Worm (Caenorhabditis elegans): ENCODE measurements around the gene clec-54.

The clec-54 gene

ce11 chrV:14436195-14436594 lies 40.5 kb upstream of the clec-54 start:
- TF ChIP-seq fkh-6 (tag; optimal IDR thresholded peaks at IDR 0.05) (no peak), fax-1 (tag; optimal IDR thresholded peaks at IDR 0.05) (no peak), ahr-1 (tag; optimal IDR thresholded peaks at IDR 0.05) (no peak), ets-4 (tag; optimal IDR thresholded peaks at IDR 0.05) (no peak), rnt-1 (tag; optimal IDR thresholded peaks at IDR 0.05) (no peak), ceh-9 (tag; optimal IDR thresholded peaks at IDR 0.05) (no peak), pros-1 (tag; optimal IDR thresholded peaks at IDR 0.05) (no peak), ceh-18 (tag; optimal IDR thresholded peaks at IDR 0.05) (no peak), nhr-232 (tag; optimal IDR thresholded peaks at IDR 0.05) (no peak), C08G9.2 (tag; optimal IDR thresholded peaks at IDR 0.05) (no peak), unc-55 (GFP tag; optimal IDR thresholded peaks at IDR 0.05) (no peak), npax-4 (tag; optimal IDR thresholded peaks at IDR 0.05) (no peak)

ce11 chrV:14437355-14437754 lies 39.3 kb upstream of the clec-54 start:
- TF ChIP-seq hlh-13 (GFP tag; optimal IDR thresholded peaks at IDR 0.05): no peak
- no peak for TF ChIP-seq C38D4.7 (GFP tag; optimal IDR thresholded peaks at IDR 0.05)
- no peak for TF ChIP-seq odd-2 (tag; optimal IDR thresholded peaks at IDR 0.05)
- TF ChIP-seq rnt-1 (tag; optimal IDR thresholded peaks at IDR 0.05): no peak
- TF ChIP-seq ceh-34 (tag; optimal IDR thresholded peaks at IDR 0.05): no peak
- TF ChIP-seq fkh-6 (tag; optimal IDR thresholded peaks at IDR 0.05): no peak
- no peak for TF ChIP-seq ceh-45 (GFP tag; IDR thresholded peaks at IDR 0.05)
- TF ChIP-seq pha-4 (tag; optimal IDR thresholded peaks at IDR 0.05): no peak
- TF ChIP-seq ets-4 (tag; optimal IDR thresholded peaks at IDR 0.05): no peak
- TF ChIP-seq ceh-30 (tag; optimal IDR thresholded peaks at IDR 0.05): no peak
- no peak for TF ChIP-seq ref-2 (tag; optimal IDR thresholded peaks at IDR 0.05)
- no peak for TF ChIP-seq zip-5 (tag; optimal IDR thresholded peaks at IDR 0.05)
- no peak for TF ChIP-seq ahr-1 (tag; optimal IDR thresholded peaks at IDR 0.05)
- no peak for TF ChIP-seq ceh-6 (GFP tag; optimal IDR thresholded peaks at IDR 0.05)
- no peak for TF ChIP-seq ztf-16 (tag; optimal IDR thresholded peaks at IDR 0.05)
- no peak for TF ChIP-seq sox-2 (GFP tag; IDR thresholded peaks at IDR 0.05)
- no peak for TF ChIP-seq pax-1 (tag; optimal IDR thresholded peaks at IDR 0.05)

ce11 chrV:14438099-14438739 lies 38.5 kb upstream of the clec-54 start:
- TF ChIP-seq ceh-9 (tag; optimal IDR thresholded peaks at IDR 0.05) (no peak), Y22D7AL.16 (tag; optimal IDR thresholded peaks at IDR 0.05) (no peak), elt-4 (tag; optimal IDR thresholded peaks at IDR 0.05) (no peak), ref-2 (tag; optimal IDR thresholded peaks at IDR 0.05) (no peak), ceh-31 (tag; optimal IDR thresholded peaks at IDR 0.05) (no peak), ets-4 (tag; optimal IDR thresholded peaks at IDR 0.05) (no peak), sdc-2 (tag; optimal IDR thresholded peaks at IDR 0.05) (no peak)

- TF ChIP-seq T23F11.4 (GFP tag; optimal IDR thresholded peaks at IDR 0.05) (no peak), ttx-3 (tag; optimal IDR thresholded peaks at IDR 0.05) (no peak), nhr-11 (tag; optimal IDR thresholded peaks at IDR 0.05) (no peak), ceh-34 (tag; optimal IDR thresholded peaks at IDR 0.05) (no peak), pqm-1 (tag; optimal IDR thresholded peaks at IDR 0.05) (no peak), fax-1 (tag; optimal IDR thresholded peaks at IDR 0.05) (no peak), nhr-232 (tag; optimal IDR thresholded peaks at IDR 0.05) (no peak), ceh-14 (tag; optimal IDR thresholded peaks at IDR 0.05) (no peak), ceh-48 (tag; optimal IDR thresholded peaks at IDR 0.05) (no peak), pha-2 (tag; optimal IDR thresholded peaks at IDR 0.05) (no peak), ceh-22 (tag; optimal IDR thresholded peaks at IDR 0.05) (no peak), ceh-9 (tag; optimal IDR thresholded peaks at IDR 0.05) (no peak), unc-55 (GFP tag; optimal IDR thresholded peaks at IDR 0.05) (no peak)
Observed at ce11 chrV:14439236-14439635, 37.5 kb upstream of the clec-54 start.

Data from whole organism, late embryonic.